Fruit fly (Drosophila melanogaster) whole organism, larva: ENCODE data around the gene CG13250.

Source experiments
- noc ChIP-seq: fragments of 200-800 bp; sonication (Bioruptor generic); optimal IDR thresholded peaks from 3 replicates; lab custom pipeline; 2019; ENCODE audit warnings: missing biosample characterization, mild to moderate bottlenecking, missing genetic modification characterization, moderate library complexity

Gene CG13250

dm6 chr3L:20530347-20531177 is 2.9 kb upstream of the CG13250 start:
- no peak for TF ChIP-seq noc (tag; lab: Kevin White, UChicago)

dm6 chr3L:20531257-20531656 is 2.3 kb upstream of the CG13250 start:
- no peak for TF ChIP-seq noc (tag; lab: Kevin White, UChicago)

- TF ChIP-seq noc (tag; lab: Kevin White, UChicago): no peak
Observed at dm6 chr3L:20536919-20537318, 3.4 kb downstream of the CG13250 start.

dm6 chr3L:20537655-20538300 is 4.3 kb downstream of the CG13250 start:
- TF ChIP-seq noc (tag; lab: Kevin White, UChicago): peak; percentile 59

dm6 chr3L:20538458-20538857 is 4.9 kb downstream of the CG13250 start:
- TF ChIP-seq noc (tag; lab: Kevin White, UChicago): no peak

- peak; percentile 24 for TF ChIP-seq noc (tag; lab: Kevin White, UChicago)
Observed at dm6 chr3L:20539116-20539990, 5.8 kb downstream of the CG13250 start.

dm6 chr3L:20540182-20540974 is 6.9 kb downstream of the CG13250 start, which contains the start of gene Rcd2:
Rcd2 (minus strand) TSS chr3L:20540417.
- TF ChIP-seq noc (tag; lab: Kevin White, UChicago): peak; percentile 88

dm6 chr3L:20540975-20541951 is 7.8 kb downstream of the CG13250 start:
- TF ChIP-seq noc (tag; lab: Kevin White, UChicago): no peak

- TF ChIP-seq noc (tag; lab: Kevin White, UChicago): peak; percentile 4
Observed at dm6 chr3L:20548201-20548854, 14.8 kb downstream of the CG13250 start.

dm6 chr3L:20549358-20549757 is 15.8 kb downstream of the CG13250 start:
- TF ChIP-seq noc (tag; lab: Kevin White, UChicago): no peak

- no peak for TF ChIP-seq noc (tag; lab: Kevin White, UChicago)
Observed at dm6 chr3L:20551862-20552261, 18.4 kb downstream of the CG13250 start.

- TF ChIP-seq noc (tag; lab: Kevin White, UChicago): no peak
Observed at dm6 chr3L:20556371-20556770, 22.9 kb downstream of the CG13250 start.

- TF ChIP-seq noc (tag; lab: Kevin White, UChicago): no peak
Observed at dm6 chr3L:20557065-20557464, 23.6 kb downstream of the CG13250 start.
